Worm (Caenorhabditis elegans) whole organism, L3 larva: ENCODE data around the gene Y116F11A.6.

Source experiments
- R02D3.7 ChIP-seq: fragments of 150-350 bp; optimal IDR thresholded peaks from 2 replicates; lab custom pipeline; 2014; ENCODE audit warnings: missing biosample characterization, missing genetic modification characterization
- fkh-2 ChIP-seq: fragments of 150-350 bp; optimal IDR thresholded peaks from 2 replicates; lab custom pipeline; 2014; ENCODE audit warnings: missing biosample characterization, missing genetic modification reagents, missing genetic modification characterization
- fos-1 ChIP-seq: fragments of 150-350 bp; optimal IDR thresholded peaks from 2 replicates; lab custom pipeline; 2014; ENCODE audit warnings: missing biosample characterization, missing genetic modification characterization
- jun-1 ChIP-seq: fragments of 150-350 bp; optimal IDR thresholded peaks from 2 replicates; lab custom pipeline; 2014; ENCODE audit warnings: missing biosample characterization, missing genetic modification reagents, missing genetic modification characterization
- nhr-12 ChIP-seq: fragments of 150-350 bp; optimal IDR thresholded peaks from 2 replicates; lab custom pipeline; 2014; ENCODE audit warnings: missing biosample characterization, missing genetic modification characterization
- nhr-25 ChIP-seq: sonication (generic microtip); optimal IDR thresholded peaks from 2 replicates; lab custom pipeline; 2017; ENCODE audit warnings: missing biosample characterization, missing genetic modification characterization
- nhr-28 ChIP-seq: fragments of 150-350 bp; optimal IDR thresholded peaks from 2 replicates; lab custom pipeline; 2014; ENCODE audit warnings: missing biosample characterization, missing genetic modification characterization
- sea-2 ChIP-seq: fragments of 150-350 bp; sonication (generic microtip); optimal IDR thresholded peaks from 4 replicates; lab custom pipeline; 2014; ENCODE audit warnings: missing biosample characterization, missing genetic modification reagents, missing genetic modification characterization
- skn-1 ChIP-seq: fragments of 150-350 bp; optimal IDR thresholded peaks from 2 replicates; lab custom pipeline; 2014; ENCODE audit warnings: missing biosample characterization, missing genetic modification characterization
- snpc-4 ChIP-seq: fragments of 150-350 bp; optimal IDR thresholded peaks from 2 replicates; lab custom pipeline; 2014; ENCODE audit warnings: missing biosample characterization, missing genetic modification characterization
- unc-39 ChIP-seq: sonication (generic microtip); optimal IDR thresholded peaks from 4 replicates; lab custom pipeline; 2017; ENCODE audit warnings: missing biosample characterization, missing genetic modification characterization
- ztf-11 ChIP-seq: fragments of 150-350 bp; optimal IDR thresholded peaks from 2 replicates; lab custom pipeline; 2014; ENCODE audit warnings: missing biosample characterization, missing genetic modification characterization

ce11 chrV:19727990-19728389 lies 8.6 kb downstream of the Y116F11A.6 start:
- TF ChIP-seq ztf-11 (no peak), R02D3.7 (no peak), fos-1 (tag; lab: Kevin White, UChicago) (no peak), skn-1 (no peak), sea-2 (no peak), nhr-25 (tag; lab: Kevin White, UChicago) (no peak), fkh-2 (no peak), unc-39 (tag; lab: Kevin White, UChicago) (no peak), nhr-12 (no peak), jun-1 (tag; lab: Kevin White, UChicago) (no peak), nhr-28 (tag; lab: Kevin White, UChicago) (no peak), snpc-4 (tag; lab: Kevin White, UChicago) (no peak)
